Worm (Caenorhabditis elegans): ENCODE results near the gene F28E10.1.

DNA sequence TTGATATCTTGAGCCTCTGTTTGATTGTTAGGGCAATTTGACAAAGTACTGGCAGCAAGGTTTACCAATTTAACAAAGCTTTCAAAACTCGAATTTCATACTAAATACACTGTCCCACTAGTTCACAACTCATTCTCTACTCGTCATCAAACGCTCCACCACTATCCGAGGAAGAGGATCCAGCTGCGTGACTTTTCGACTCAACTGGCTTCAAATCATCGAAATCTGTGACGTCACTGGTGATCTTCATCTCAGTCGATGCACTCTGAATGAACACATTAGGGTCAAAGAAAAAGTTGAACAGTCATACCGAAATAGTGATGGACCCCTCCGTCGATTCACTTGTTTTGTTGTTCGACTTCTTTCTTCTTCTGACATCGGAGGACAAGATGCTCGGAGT is 2.8 kb upstream of the F28E10.1 start:
- no peak for TF ChIP-seq flt-1 (GFP tag; IDR thresholded peaks at IDR 0.05)
- no peak for TF ChIP-seq ref-1 (GFP tag; conservative IDR thresholded peaks at IDR 0.05)
- TF ChIP-seq med-1 (GFP tag; optimal IDR thresholded peaks at IDR 0.05; ENCODE audit: insufficient read depth) = no peak
- TF ChIP-seq ztf-23 (GFP tag; IDR thresholded peaks at IDR 0.05) = no peak
- TF ChIP-seq klf-2 (GFP tag; conservative IDR thresholded peaks at IDR 0.05) = no peak
- no peak for TF ChIP-seq T22C8.4 (GFP tag; IDR thresholded peaks at IDR 0.05)
- TF ChIP-seq cog-1 (tag; optimal IDR thresholded peaks at IDR 0.05) = no peak
- no peak for TF ChIP-seq ztf-29 (GFP tag; IDR thresholded peaks at IDR 0.05)
